Fruit fly (Drosophila melanogaster): Measurements from ENCODE around the gene path.

- no peak for TF ChIP-seq psq (optimal IDR thresholded peaks at IDR 0.05)
- no peak for TF ChIP-seq ttk (optimal IDR thresholded peaks at IDR 0.05)
- TF ChIP-seq h (optimal IDR thresholded peaks at IDR 0.05): no peak
- TF ChIP-seq Myc (optimal IDR thresholded peaks at IDR 0.05): no peak
Measured at dm6 chr3L:9543899-9544298, 38.8 kb upstream of the path start, which contains the start of gene Ir67a.
